Fruit fly (Drosophila melanogaster) whole organism, embryonic: ENCODE data around the gene dsf.
A peak's percentile ranks its signal among the peaks of the same experiment; 100 is the strongest.

Experiments
- Adf1 ChIP-seq: fragments of 200-800 bp; sonication (Bioruptor generic); IDR thresholded peaks from 2 replicates; pipeline ENCODE4 v1.3.6; 2022; ENCODE audit warnings: missing biosample characterization, missing genetic modification characterization
- CG10431 ChIP-seq: fragments of 200-800 bp; sonication (Bioruptor generic); optimal IDR thresholded peaks from 3 replicates; lab custom pipeline; 2018; ENCODE audit warnings: missing biosample characterization, mild to moderate bottlenecking, missing genetic modification characterization
- CG10462 ChIP-seq: fragments of 200-800 bp; sonication (Bioruptor generic); optimal IDR thresholded peaks from 2 replicates; lab custom pipeline; 2016; ENCODE audit warnings: missing biosample characterization, missing genetic modification characterization
- CG11456 ChIP-seq: fragments of 200-800 bp; sonication (Bioruptor generic); IDR thresholded peaks from 3 replicates; pipeline ENCODE4 v1.3.6; 2022; ENCODE audit warnings: missing biosample characterization, missing genetic modification characterization
- CG13287 ChIP-seq: fragments of 200-800 bp; sonication (Bioruptor generic); IDR thresholded peaks from 2 replicates; pipeline ENCODE4 v1.3.6; 2022; ENCODE audit warnings: missing biosample characterization, missing genetic modification characterization; ENCODE audit not compliant: partially characterized antibody
- CG15601 ChIP-seq: fragments of 200-800 bp; sonication (Bioruptor generic); optimal IDR thresholded peaks from 3 replicates; lab custom pipeline; 2019; ENCODE audit warnings: missing biosample characterization, mild to moderate bottlenecking, missing genetic modification characterization, moderate library complexity
- CG17568 ChIP-seq: fragments of 200-800 bp; sonication (Bioruptor generic); optimal IDR thresholded peaks from 2 replicates; lab custom pipeline; 2018; ENCODE audit warnings: missing biosample characterization, mild to moderate bottlenecking, missing genetic modification characterization, moderate library complexity
- CG18599 ChIP-seq: fragments of 200-800 bp; sonication (Bioruptor generic); optimal IDR thresholded peaks from 3 replicates; lab custom pipeline; 2017; ENCODE audit warnings: missing biosample characterization, missing genetic modification characterization, mild to moderate bottlenecking, moderate library complexity, missing genetic modification reagents
- CG6254 ChIP-seq: fragments of 200-800 bp; sonication (Bioruptor generic); optimal IDR thresholded peaks from 3 replicates; lab custom pipeline; 2017; ENCODE audit warnings: mild to moderate bottlenecking, missing biosample characterization, missing genetic modification reagents, missing genetic modification characterization
- CG7271 ChIP-seq: fragments of 200-800 bp; sonication (Bioruptor generic); optimal IDR thresholded peaks from 2 replicates; lab custom pipeline; 2018; ENCODE audit warnings: missing biosample characterization, mild to moderate bottlenecking, missing genetic modification characterization, moderate library complexity
- CG7839 ChIP-seq: fragments of 200-800 bp; sonication (Bioruptor generic); optimal IDR thresholded peaks from 3 replicates; lab custom pipeline; 2018; ENCODE audit warnings: missing biosample characterization, mild to moderate bottlenecking, missing genetic modification characterization, moderate library complexity
- CG9817 ChIP-seq: fragments of 200-800 bp; sonication (Bioruptor generic); optimal IDR thresholded peaks from 2 replicates; lab custom pipeline; 2018; ENCODE audit warnings: missing biosample characterization, mild to moderate bottlenecking, missing genetic modification characterization, moderate library complexity
- CG9876 ChIP-seq: fragments of 200-800 bp; sonication (Bioruptor generic); optimal IDR thresholded peaks from 2 replicates; lab custom pipeline; 2016; ENCODE audit warnings: missing biosample characterization, missing genetic modification characterization
- Dad ChIP-seq: fragments of 200-800 bp; sonication (Bioruptor generic); optimal IDR thresholded peaks from 3 replicates; lab custom pipeline; 2016; ENCODE audit warnings: missing biosample characterization, missing genetic modification characterization
- Dek ChIP-seq: fragments of 200-800 bp; sonication (Bioruptor generic); optimal IDR thresholded peaks from 3 replicates; lab custom pipeline; 2019; ENCODE audit warnings: missing biosample characterization, mild to moderate bottlenecking, missing genetic modification characterization, moderate library complexity
- Dref ChIP-seq: fragments of 200-800 bp; sonication (Bioruptor generic); IDR thresholded peaks from 2 replicates; pipeline ENCODE4 v1.3.6; 2022; ENCODE audit warnings: missing biosample characterization, missing genetic modification characterization
- E2f2 ChIP-seq: fragments of 200-800 bp; sonication (Bioruptor generic); IDR thresholded peaks from 2 replicates; pipeline ENCODE4 v1.3.6; 2022; ENCODE audit warnings: missing biosample characterization, missing genetic modification characterization
- Eip74EF ChIP-seq, 2 experiments: fragments of 200-800 bp in 1 of 2; fragments of >200 bp in 1 of 2; sonication (Bioruptor generic) in 1 of 2; optimal IDR thresholded peaks; 2 replicates each; lab custom pipeline; 2017 to 2019; ENCODE audit warnings: missing biosample characterization in 2 of 2, missing genetic modification characterization in 2 of 2, mild to moderate bottlenecking in 1 of 2, moderate library complexity in 1 of 2
- Hand ChIP-seq: fragments of 200-800 bp; sonication (Bioruptor generic); optimal IDR thresholded peaks from 2 replicates; lab custom pipeline; 2017; ENCODE audit warnings: mild to moderate bottlenecking, missing biosample characterization, missing genetic modification reagents, missing genetic modification characterization
- HmgD ChIP-seq: fragments of 200-800 bp; sonication (Bioruptor generic); optimal IDR thresholded peaks from 3 replicates; lab custom pipeline; 2016; ENCODE audit warnings: missing biosample characterization, missing genetic modification characterization
- Hr78 ChIP-seq, 2 experiments: fragments of 200-800 bp in 1 of 2; fragments of >200 bp in 1 of 2; sonication (Bioruptor generic) in 1 of 2; optimal IDR thresholded peaks; 2 replicates each; lab custom pipeline; 2017 to 2019; ENCODE audit warnings: missing biosample characterization in 2 of 2, missing genetic modification characterization in 2 of 2, mild to moderate bottlenecking in 1 of 2, moderate library complexity in 1 of 2
- Lpt ChIP-seq: fragments of >200 bp; optimal IDR thresholded peaks from 2 replicates; lab custom pipeline; 2018; ENCODE audit warnings: missing biosample characterization, missing genetic modification characterization
- Mes4 ChIP-seq: fragments of 200-800 bp; sonication (Bioruptor generic); optimal IDR thresholded peaks from 2 replicates; lab custom pipeline; 2016; ENCODE audit warnings: missing biosample characterization, missing genetic modification characterization
- NC2β ChIP-seq: fragments of 200-800 bp; sonication (Bioruptor generic); optimal IDR thresholded peaks from 2 replicates; lab custom pipeline; 2016; ENCODE audit warnings: missing biosample characterization, missing genetic modification characterization
- Optix ChIP-seq: fragments of 200-800 bp; sonication (Bioruptor generic); IDR thresholded peaks from 3 replicates; pipeline ENCODE4 v1.3.6; 2022; ENCODE audit warnings: missing biosample characterization, missing genetic modification characterization
- Pdp1 ChIP-seq, 2 experiments: fragments of 200-800 bp; sonication (Bioruptor generic); optimal IDR thresholded peaks; 3 replicates each; lab custom pipeline; 2016; ENCODE audit warnings: missing biosample characterization in 2 of 2, missing genetic modification characterization in 2 of 2, mild to moderate bottlenecking in 1 of 2, moderate library complexity in 1 of 2
- Sox100B ChIP-seq: fragments of 200-800 bp; sonication (Bioruptor generic); optimal IDR thresholded peaks from 3 replicates; lab custom pipeline; 2018; ENCODE audit warnings: missing biosample characterization, mild to moderate bottlenecking, missing genetic modification characterization
- bowl ChIP-seq: fragments of 200-800 bp; sonication (Bioruptor generic); IDR thresholded peaks from 2 replicates; pipeline ENCODE4 v1.3.6; 2022; ENCODE audit warnings: missing biosample characterization, missing genetic modification characterization
- chif ChIP-seq, 2 experiments: fragments of 200-800 bp; sonication (Bioruptor generic); optimal IDR thresholded peaks; 3 replicates each; lab custom pipeline; 2016; ENCODE audit warnings: missing biosample characterization in 2 of 2, missing genetic modification characterization in 2 of 2
- chn ChIP-seq: fragments of 200-800 bp; sonication (Bioruptor generic); optimal IDR thresholded peaks from 2 replicates; lab custom pipeline; 2016; ENCODE audit warnings: missing biosample characterization, missing genetic modification characterization
- croc ChIP-seq: fragments of 200-800 bp; sonication (Bioruptor generic); conservative IDR thresholded peaks from 3 replicates; pipeline ENCODE4 v1.3.6; 2022; ENCODE audit warnings: missing biosample characterization, missing genetic modification characterization
- crol ChIP-seq: fragments of 200-800 bp; sonication (Bioruptor generic); IDR thresholded peaks from 2 replicates; pipeline ENCODE4 v1.3.6; 2022; ENCODE audit warnings: missing biosample characterization, missing genetic modification characterization
- dati ChIP-seq: fragments of 200-800 bp; sonication (Bioruptor generic); IDR thresholded peaks from 2 replicates; pipeline ENCODE4 v1.3.6; 2022; ENCODE audit warnings: missing biosample characterization, missing genetic modification characterization
- dysf ChIP-seq: fragments of 200-800 bp; sonication (Bioruptor generic); IDR thresholded peaks from 3 replicates; pipeline ENCODE4 v1.3.6; 2022; ENCODE audit warnings: missing biosample characterization, missing genetic modification characterization
- ham ChIP-seq: fragments of 200-800 bp; sonication (Bioruptor generic); IDR thresholded peaks from 2 replicates; pipeline ENCODE4 v1.3.6; 2022; ENCODE audit warnings: missing biosample characterization, missing genetic modification characterization
- her ChIP-seq: fragments of 200-800 bp; sonication (Bioruptor generic); optimal IDR thresholded peaks from 2 replicates; lab custom pipeline; 2016; ENCODE audit warnings: missing biosample characterization, missing genetic modification characterization
- ind ChIP-seq: fragments of 200-800 bp; sonication (Bioruptor generic); optimal IDR thresholded peaks from 3 replicates; lab custom pipeline; 2016; ENCODE audit warnings: missing biosample characterization, missing genetic modification characterization
- insv ChIP-seq, 2 experiments: fragments of 200-800 bp; sonication (Bioruptor generic); optimal IDR thresholded peaks; 3 replicates each; lab custom pipeline; 2016 to 2018; ENCODE audit warnings: missing biosample characterization in 2 of 2, missing genetic modification characterization in 2 of 2
- kah ChIP-seq: fragments of 200-800 bp; sonication (Bioruptor generic); optimal IDR thresholded peaks from 2 replicates; lab custom pipeline; 2018; ENCODE audit warnings: missing biosample characterization, mild to moderate bottlenecking, missing genetic modification characterization
- kni ChIP-seq: fragments of 200-800 bp; sonication (Bioruptor generic); optimal IDR thresholded peaks from 3 replicates; lab custom pipeline; 2017; ENCODE audit warnings: mild to moderate bottlenecking, missing biosample characterization, missing genetic modification reagents, missing genetic modification characterization
- lbe ChIP-seq: fragments of 200-800 bp; sonication (Bioruptor generic); optimal IDR thresholded peaks from 2 replicates; lab custom pipeline; 2016; ENCODE audit warnings: missing biosample characterization, mild to moderate bottlenecking, missing genetic modification characterization
- lov ChIP-seq, 2 experiments: fragments of 200-800 bp in 1 of 2; fragments of >200 bp in 1 of 2; sonication (Bioruptor generic) in 1 of 2; IDR thresholded peaks in 1 of 2; optimal IDR thresholded peaks in 1 of 2; 2 replicates in 1 of 2; 3 replicates in 1 of 2; pipeline versions ENCODE4 v1.3.6 to Lab custom; 2017 to 2022; ENCODE audit warnings: missing biosample characterization in 1 of 2, missing genetic modification characterization in 1 of 2
- nerfin-2 ChIP-seq: fragments of 200-800 bp; sonication (Bioruptor generic); IDR thresholded peaks from 2 replicates; pipeline ENCODE4 v1.3.6; 2022; ENCODE audit warnings: missing biosample characterization, missing genetic modification characterization; ENCODE audit not compliant: partially characterized antibody
- rib ChIP-seq: fragments of 200-800 bp; sonication (Bioruptor generic); IDR thresholded peaks from 2 replicates; pipeline ENCODE4 v1.3.6; 2022; ENCODE audit warnings: missing biosample characterization, missing genetic modification characterization
- tgo ChIP-seq: fragments of 200-800 bp; sonication (Bioruptor generic); IDR thresholded peaks from 3 replicates; pipeline ENCODE4 v1.3.6; 2022; ENCODE audit warnings: missing biosample characterization, missing genetic modification characterization
- tin ChIP-seq: fragments of 200-800 bp; sonication (Bioruptor generic); optimal IDR thresholded peaks from 3 replicates; lab custom pipeline; 2016; ENCODE audit warnings: missing biosample characterization, missing genetic modification characterization
- vfl ChIP-seq: fragments of 200-800 bp; sonication (Bioruptor generic); optimal IDR thresholded peaks from 2 replicates; lab custom pipeline; 2016; ENCODE audit warnings: missing biosample characterization, missing genetic modification characterization
- wor ChIP-seq: fragments of 200-800 bp; sonication (Bioruptor generic); IDR thresholded peaks from 2 replicates; pipeline ENCODE4 v1.3.6; 2022; ENCODE audit warnings: missing biosample characterization, missing genetic modification characterization

The dsf gene

dm6 chr2L:5979957-5980861, 54.5 kb downstream of the dsf start (continued):
- TF ChIP-seq ind (GFP tag; lab: Kevin White, UChicago) (no peak), chn (no peak), Adf1 (GFP tag; lab: Robert Waterston, UW) (no peak), CG7839 (tag; lab: Kevin White, UChicago) (peak; percentile 27), Eip74EF (GFP tag; optimal IDR thresholded peaks at IDR 0.05; lab: Kevin White, UChicago) (peak in 1 of 2 experiments; percentile 62), lbe (GFP tag; lab: Kevin White, UChicago) (peak; percentile 70), croc (GFP tag; lab: Robert Waterston, UW) (no peak), Dek (tag; lab: Kevin White, UChicago) (no peak), CG9817 (tag; lab: Kevin White, UChicago) (no peak), CG6254 (GFP tag; lab: Kevin White, UChicago) (no peak), Mes4 (GFP tag; lab: Kevin White, UChicago) (peak; percentile 10), E2f2 (no peak), vfl (no peak), CG15601 (peak; percentile 40), lov (optimal IDR thresholded peaks at IDR 0.05; lab: Kevin White, UChicago) (no peak), lov (GFP tag; IDR thresholded peaks at IDR 0.05; lab: Robert Waterston, UW) (no peak), Sox100B (GFP tag; lab: Kevin White, UChicago) (no peak), tgo (no peak), rib (no peak), Optix (no peak), her (GFP tag; lab: Kevin White, UChicago) (peak; percentile 65), NC2β (GFP tag; lab: Kevin White, UChicago) (peak; percentile 28), CG9876 (no peak), CG10431 (GFP tag; lab: Kevin White, UChicago) (peak; percentile 35), insv (GFP tag; optimal IDR thresholded peaks at IDR 0.05; lab: Kevin White, UChicago) (peak in 1 of 2 experiments; percentile 37), CG18599 (peak; percentile 67), wor (GFP tag; lab: Robert Waterston, UW) (no peak), Hand (GFP tag; lab: Kevin White, UChicago) (peak; percentile 64), Lpt (no peak), kah (peak; percentile 9), CG7271 (no peak), HmgD (GFP tag; lab: Kevin White, UChicago) (no peak), Pdp1 (GFP tag; optimal IDR thresholded peaks at IDR 0.05; lab: Kevin White, UChicago) (peak in 1 of 2 experiments; percentile 19), Dref (GFP tag; lab: Robert Waterston, UW) (no peak), tin (peak; percentile 1), Hr78 (GFP tag; optimal IDR thresholded peaks at IDR 0.05; lab: Kevin White, UChicago) (no peak), dati (no peak), CG17568 (no peak), CG13287 (GFP tag; lab: Robert Waterston, UW) (no peak), chif (GFP tag; optimal IDR thresholded peaks at IDR 0.05; lab: Kevin White, UChicago) (no peak), nerfin-2 (GFP tag; lab: Robert Waterston, UW) (no peak), ham (GFP tag; lab: Robert Waterston, UW) (no peak), CG10462 (GFP tag; lab: Kevin White, UChicago) (no peak), Dad (peak; percentile 21), bowl (GFP tag; lab: Robert Waterston, UW) (no peak), crol (GFP tag; lab: Robert Waterston, UW) (no peak), dysf (GFP tag; lab: Robert Waterston, UW) (no peak), CG11456 (GFP tag; lab: Robert Waterston, UW) (no peak), kni (GFP tag; lab: Kevin White, UChicago) (peak; percentile 61)
